Worm (Caenorhabditis elegans) whole organism, L4 larva: Measurements from ENCODE around the gene F49F1.10.

Experiments
- daf-16 ChIP-seq, 3 experiments: sonication (generic microtip); optimal IDR thresholded peaks; 2 replicates each; lab custom pipeline; 2016 to 2017; ENCODE audit warnings: missing genetic modification characterization in 3 of 3, missing genetic modification reagents in 3 of 3, mild to moderate bottlenecking in 2 of 3, missing compliant biosample characterization in 2 of 3, missing biosample characterization in 1 of 3, moderate library complexity in 1 of 3
- dmd-6 ChIP-seq: fragments of 200-800 bp; sonication (Bioruptor generic); IDR thresholded peaks from 2 replicates; pipeline ENCODE4 v1.3.6; 2022; ENCODE audit warnings: missing genetic modification reagents, missing genetic modification characterization, missing compliant biosample characterization
- fkh-10 ChIP-seq: fragments of 150-350 bp; optimal IDR thresholded peaks from 2 replicates; lab custom pipeline; 2014; ENCODE audit warnings: missing biosample characterization, missing genetic modification reagents, missing genetic modification characterization
- hmg-1.1 ChIP-seq: fragments of 200-800 bp; sonication (Bioruptor generic); IDR thresholded peaks from 2 replicates; pipeline ENCODE4 v1.3.6; 2022; ENCODE audit warnings: missing genetic modification reagents, missing genetic modification characterization, missing compliant biosample characterization
- nhr-237 ChIP-seq: sonication (generic microtip); optimal IDR thresholded peaks from 2 replicates; lab custom pipeline; 2017; ENCODE audit warnings: missing biosample characterization, missing genetic modification characterization
- nhr-25 ChIP-seq: sonication (generic microtip); optimal IDR thresholded peaks from 2 replicates; lab custom pipeline; 2017; ENCODE audit warnings: missing genetic modification characterization, mild to moderate bottlenecking, missing compliant biosample characterization, antibody characterized with exemption, moderate library complexity, borderline replicate concordance; ENCODE audit not compliant: insufficient read depth
- nhr-76 ChIP-seq: fragments of 150-350 bp; optimal IDR thresholded peaks from 2 replicates; lab custom pipeline; 2014; ENCODE audit warnings: missing biosample characterization, missing genetic modification characterization
- pha-4 ChIP-seq, 2 experiments: fragments of 150-350 bp in 1 of 2; fragments of 200-800 bp in 1 of 2; sonication (Bioruptor generic) in 1 of 2; IDR thresholded peaks in 1 of 2; optimal IDR thresholded peaks in 1 of 2; 2 replicates each; pipeline versions ENCODE4 v1.3.6 to Lab custom; 2014 to 2022; ENCODE audit warnings: missing genetic modification characterization in 2 of 2, missing genetic modification reagents in 2 of 2, missing biosample characterization in 1 of 2, missing compliant biosample characterization in 1 of 2
- set-16 ChIP-seq: fragments of 200-800 bp; sonication (Bioruptor generic); IDR thresholded peaks from 2 replicates; pipeline ENCODE4 v1.3.6; 2022; ENCODE audit warnings: missing genetic modification reagents, missing genetic modification characterization, missing compliant biosample characterization
- skn-1 ChIP-seq: fragments of 150-350 bp; optimal IDR thresholded peaks from 2 replicates; lab custom pipeline; 2014; ENCODE audit warnings: missing biosample characterization, missing genetic modification characterization
- unc-130 ChIP-seq: sonication (generic microtip); optimal IDR thresholded peaks from 2 replicates; lab custom pipeline; 2016; ENCODE audit warnings: missing genetic modification reagents, missing genetic modification characterization, missing compliant biosample characterization
- unc-39 ChIP-seq: sonication (generic microtip); optimal IDR thresholded peaks from 2 replicates; lab custom pipeline; 2017; ENCODE audit warnings: missing biosample characterization, missing genetic modification characterization
- zag-1 ChIP-seq: fragments of 150-350 bp; optimal IDR thresholded peaks from 2 replicates; lab custom pipeline; 2014; ENCODE audit warnings: missing biosample characterization, missing genetic modification characterization
- ztf-11 ChIP-seq: fragments of 150-350 bp; optimal IDR thresholded peaks from 2 replicates; lab custom pipeline; 2014; ENCODE audit warnings: missing biosample characterization, missing genetic modification characterization

DNA sequence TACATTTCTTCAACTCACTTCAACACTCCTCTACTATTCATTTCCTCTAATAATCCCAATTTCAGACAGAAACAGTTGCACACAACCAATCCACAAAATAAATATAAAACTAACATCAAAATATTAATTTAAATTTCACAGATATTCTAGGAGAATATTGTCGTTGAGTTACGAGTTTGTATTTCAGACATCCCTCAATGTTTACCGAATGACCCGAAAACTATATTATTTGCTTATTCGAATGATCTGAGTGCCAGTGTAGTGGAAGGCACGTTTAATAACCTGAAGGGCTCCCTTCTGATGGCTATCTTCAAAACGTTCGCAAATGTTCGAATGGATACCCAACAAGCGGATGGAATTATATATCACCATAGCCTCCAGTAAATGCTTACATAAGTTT lies 5.9 kb upstream of the F49F1.10 start, which contains the start of gene R07C12.3:
- TF ChIP-seq zag-1 (tag; lab: Kevin White, UChicago): no peak
- no peak for TF ChIP-seq nhr-237 (tag; lab: Kevin White, UChicago)
- no peak for TF ChIP-seq nhr-25
- TF ChIP-seq daf-16 (GFP tag; optimal IDR thresholded peaks at IDR 0.05; lab: Kevin White, UChicago): no peak
- TF ChIP-seq daf-16 (tag; optimal IDR thresholded peaks at IDR 0.05; lab: Kevin White, UChicago): no peak
- no peak for TF ChIP-seq fkh-10
- no peak for TF ChIP-seq unc-130 (GFP tag; lab: Kevin White, UChicago)
- TF ChIP-seq ztf-11: no peak
- TF ChIP-seq skn-1 (tag; lab: Kevin White, UChicago): no peak
- no peak for TF ChIP-seq pha-4 (GFP tag; IDR thresholded peaks at IDR 0.05; lab: Robert Waterston, UW)
- no peak for TF ChIP-seq pha-4 (tag; optimal IDR thresholded peaks at IDR 0.05; lab: Kevin White, UChicago)
- TF ChIP-seq dmd-6: no peak
- no peak for TF ChIP-seq nhr-76
- no peak for TF ChIP-seq unc-39
- TF ChIP-seq hmg-1.1: no peak
- no peak for TF ChIP-seq set-16 (GFP tag; lab: Robert Waterston, UW)
